5 worm cellular contexts compared by ENCODE assay signal in genomic region chrX:1454385-1454784, ce11.
TF ChIP-seq lines count a peak whose summit lies in the region.

No protein-coding gene starts in this region.

TF ChIP-seq in whole organism, L1 larva, 84 proteins besides CTCF, POLR2A, EP300 and RAD21 (continues in another document):
- TF ChIP-seq unc-30 (tag; optimal IDR thresholded peaks at IDR 0.05; lab: Kevin White, UChicago) (no peak), ceh-63 (GFP tag; optimal IDR thresholded peaks at IDR 0.05; lab: Kevin White, UChicago) (no peak), lsy-2 (tag; optimal IDR thresholded peaks at IDR 0.05; lab: Kevin White, UChicago) (peak; percentile 77 to 84), unc-98 (GFP tag; IDR thresholded peaks at IDR 0.05; lab: Robert Waterston, UW) (peak; percentile 14; the same call in 1 of the 2 replicates), fkh-10 (GFP tag; optimal IDR thresholded peaks at IDR 0.05; lab: Kevin White, UChicago) (peak; percentile 67), ces-1 (GFP tag; optimal IDR thresholded peaks at IDR 0.05; lab: Kevin White, UChicago) (no peak), nhr-28 (tag; optimal IDR thresholded peaks at IDR 0.05; lab: Kevin White, UChicago) (no peak), C16A3.4 (tag; optimal IDR thresholded peaks at IDR 0.05; lab: Kevin White, UChicago) (peak; percentile 85), swsn-7 (tag; optimal IDR thresholded peaks at IDR 0.05; lab: Kevin White, UChicago) (peak; percentile 87), nhr-77 (tag; optimal IDR thresholded peaks at IDR 0.05; lab: Kevin White, UChicago) (peak; percentile 67), pax-3 (tag; optimal IDR thresholded peaks at IDR 0.05; lab: Kevin White, UChicago) (peak; percentile 78), dpl-1 (GFP tag; optimal IDR thresholded peaks at IDR 0.05; lab: Kevin White, UChicago) (peak in 2 of 3 experiments; percentile 42 to 48), lin-39 (tag; optimal IDR thresholded peaks at IDR 0.05; lab: Kevin White, UChicago) (peak; percentile 2), pag-3 (tag; optimal IDR thresholded peaks at IDR 0.05; lab: Kevin White, UChicago; ENCODE audit: borderline replicate concordance, insufficient read depth) (no peak), zag-1 (tag; optimal IDR thresholded peaks at IDR 0.05; lab: Kevin White, UChicago) (peak; percentile 17), ceh-90 (tag; optimal IDR thresholded peaks at IDR 0.05; lab: Kevin White, UChicago) (no peak), ceh-82 (tag; optimal IDR thresholded peaks at IDR 0.05; lab: Kevin White, UChicago) (peak; percentile 91 to 94 (median 93)), fkh-8 (tag; optimal IDR thresholded peaks at IDR 0.05; lab: Kevin White, UChicago) (peak; percentile 96)

TF ChIP-seq in whole organism, L3 larva, 47 proteins besides CTCF, POLR2A, EP300 and RAD21 (continues in another document):
- TF ChIP-seq egl-27 (tag; optimal IDR thresholded peaks at IDR 0.05; lab: Kevin White, UChicago) (peak; percentile 90), nhr-12 (tag; optimal IDR thresholded peaks at IDR 0.05; lab: Kevin White, UChicago) (no peak), lin-39 (tag; optimal IDR thresholded peaks at IDR 0.05; lab: Kevin White, UChicago) (peak; percentile 93), ceh-9 (tag; optimal IDR thresholded peaks at IDR 0.05; lab: Kevin White, UChicago) (no peak), mml-1 (tag; optimal IDR thresholded peaks at IDR 0.05; lab: Kevin White, UChicago) (no peak), unc-62 (GFP tag; optimal IDR thresholded peaks at IDR 0.05; lab: Kevin White, UChicago) (peak; percentile 64), jun-1 (tag; optimal IDR thresholded peaks at IDR 0.05; lab: Kevin White, UChicago) (peak; percentile 99), hmg-11 (tag; optimal IDR thresholded peaks at IDR 0.05; lab: Kevin White, UChicago) (peak; percentile 94), nhr-76 (tag; optimal IDR thresholded peaks at IDR 0.05; lab: Kevin White, UChicago) (no peak), aly-2 (tag; optimal IDR thresholded peaks at IDR 0.05; lab: Kevin White, UChicago) (no peak), nhr-11 (tag; optimal IDR thresholded peaks at IDR 0.05; lab: Kevin White, UChicago) (peak; percentile 84), nhr-28 (tag; optimal IDR thresholded peaks at IDR 0.05; lab: Kevin White, UChicago) (no peak), ama-1 (optimal IDR thresholded peaks at IDR 0.05; lab: Kevin White, UChicago) (peak; percentile 77), nhr-77 (tag; optimal IDR thresholded peaks at IDR 0.05; lab: Kevin White, UChicago) (peak; percentile 25), sea-2 (GFP tag; optimal IDR thresholded peaks at IDR 0.05; lab: Kevin White, UChicago) (peak; percentile 86), nhr-237 (tag; optimal IDR thresholded peaks at IDR 0.05; lab: Kevin White, UChicago) (no peak), elt-1 (tag; optimal IDR thresholded peaks at IDR 0.05; lab: Kevin White, UChicago) (peak; percentile 6), ceh-28 (tag; optimal IDR thresholded peaks at IDR 0.05; lab: Kevin White, UChicago) (peak; percentile 82), nhr-67 (tag; optimal IDR thresholded peaks at IDR 0.05; lab: Kevin White, UChicago) (no peak)

TF ChIP-seq in whole organism, early embryonic, 17 proteins besides CTCF, POLR2A, EP300 and RAD21:
- TF ChIP-seq tra-4 (tag; optimal IDR thresholded peaks at IDR 0.05; lab: Kevin White, UChicago) (no peak), hnd-1 (tag; optimal IDR thresholded peaks at IDR 0.05; lab: Kevin White, UChicago) (no peak), scrt-1 (GFP tag; IDR thresholded peaks at IDR 0.05; lab: Robert Waterston, UW) (peak; percentile 67; the same call in 1 of the 2 replicates), ets-7 (tag; optimal IDR thresholded peaks at IDR 0.05; lab: Kevin White, UChicago) (no peak), hmg-4 (GFP tag; optimal IDR thresholded peaks at IDR 0.05; lab: Kevin White, UChicago) (peak; percentile 79)

TF ChIP-seq in whole organism, midembryonic, 9 proteins besides CTCF, POLR2A, EP300 and RAD21:
- 0 out of 2 replicates have a peak, but pooled peaks have one; percentile 10 for TF ChIP-seq T22C8.4 (GFP tag; IDR thresholded peaks at IDR 0.05; lab: Robert Waterston, UW)
- TF ChIP-seq ztf-29 (GFP tag; IDR thresholded peaks at IDR 0.05; lab: Robert Waterston, UW) = no peak
- TF ChIP-seq tab-1 (GFP tag; IDR thresholded peaks at IDR 0.05; lab: Robert Waterston, UW) = no peak
- TF ChIP-seq ref-1 (GFP tag; conservative IDR thresholded peaks at IDR 0.05; lab: Robert Waterston, UW) = no peak
- TF ChIP-seq cog-1 (tag; optimal IDR thresholded peaks at IDR 0.05; lab: Kevin White, UChicago) = peak; percentile 90
- no peak for TF ChIP-seq klf-2 (GFP tag; conservative IDR thresholded peaks at IDR 0.05; lab: Robert Waterston, UW)
- no peak for TF ChIP-seq med-1 (GFP tag; optimal IDR thresholded peaks at IDR 0.05; lab: Kevin White, UChicago; ENCODE audit: insufficient read depth)
- peak; percentile 45 for TF ChIP-seq flt-1 (GFP tag; IDR thresholded peaks at IDR 0.05; lab: Robert Waterston, UW)
- TF ChIP-seq ztf-23 (GFP tag; IDR thresholded peaks at IDR 0.05; lab: Robert Waterston, UW) = peak; percentile 64; the same call in 1 of the 2 replicates

TF ChIP-seq in whole organism, young adult, 124 proteins besides CTCF, POLR2A, EP300 and RAD21 (continues in another document):
- TF ChIP-seq F39B2.1 (GFP tag; IDR thresholded peaks at IDR 0.05; lab: Robert Waterston, UW) (no peak), chd-7 (tag; optimal IDR thresholded peaks at IDR 0.05; lab: Kevin White, UChicago) (peak; percentile 86), B0035.1 (tag; optimal IDR thresholded peaks at IDR 0.05; lab: Kevin White, UChicago) (peak; percentile 3), attf-5 (GFP tag; optimal IDR thresholded peaks at IDR 0.05; lab: Kevin White, UChicago) (peak; percentile 93), C06A6.2 (GFP tag; conservative IDR thresholded peaks at IDR 0.05; lab: Robert Waterston, UW) (peak; percentile 81), dpff-1 (tag; optimal IDR thresholded peaks at IDR 0.05; lab: Kevin White, UChicago) (no peak), unc-62 (GFP tag; optimal IDR thresholded peaks at IDR 0.05; lab: Kevin White, UChicago) (peak; percentile 78), F23B12.7 (tag; optimal IDR thresholded peaks at IDR 0.05; lab: Kevin White, UChicago; ENCODE audit: insufficient read depth) (peak; percentile 33), nfyb-1 (GFP tag; IDR thresholded peaks at IDR 0.05; lab: Robert Waterston, UW) (peak; percentile 91), ekl-4 (GFP tag; IDR thresholded peaks at IDR 0.05; lab: Robert Waterston, UW) (peak; percentile 72; the same call in 1 of the 2 replicates), pha-4 (tag; optimal IDR thresholded peaks at IDR 0.05; lab: Kevin White, UChicago) (peak; percentile 55), let-607 (tag; optimal IDR thresholded peaks at IDR 0.05; lab: Kevin White, UChicago) (peak; percentile 62 to 80), nhr-80 (tag; optimal IDR thresholded peaks at IDR 0.05; lab: Kevin White, UChicago) (peak; percentile 86), lin-54 (GFP tag; optimal IDR thresholded peaks at IDR 0.05; lab: Kevin White, UChicago) (peak; percentile 34), ZK185.1 (tag; optimal IDR thresholded peaks at IDR 0.05; lab: Kevin White, UChicago; ENCODE audit: poor library complexity, severe bottlenecking) (peak; percentile 59), xnd-1 (tag; optimal IDR thresholded peaks at IDR 0.05; lab: Kevin White, UChicago) (no peak), cebp-2 (GFP tag; IDR thresholded peaks at IDR 0.05; lab: Robert Waterston, UW) (0 out of 2 replicates have a peak, but pooled peaks have one; percentile 47), ceh-58 (GFP tag; IDR thresholded peaks at IDR 0.05; lab: Robert Waterston, UW) (no peak), F52B5.7 (tag; optimal IDR thresholded peaks at IDR 0.05; lab: Kevin White, UChicago) (peak; percentile 67), lin-40 (tag; optimal IDR thresholded peaks at IDR 0.05; lab: Kevin White, UChicago) (peak; percentile 89), lsy-27 (tag; optimal IDR thresholded peaks at IDR 0.05; lab: Kevin White, UChicago; ENCODE audit: borderline replicate concordance, insufficient read depth) (no peak), ztf-22 (GFP tag; optimal IDR thresholded peaks at IDR 0.05; lab: Kevin White, UChicago) (peak; percentile 72), zim-3 (tag; optimal IDR thresholded peaks at IDR 0.05; lab: Kevin White, UChicago) (no peak), B0019.2 (GFP tag; conservative IDR thresholded peaks at IDR 0.05; lab: Robert Waterston, UW) (no peak), snpc-1.1 (tag; optimal IDR thresholded peaks at IDR 0.05; lab: Kevin White, UChicago; ENCODE audit: insufficient read depth) (no peak), mcd-1 (GFP tag; IDR thresholded peaks at IDR 0.05; lab: Robert Waterston, UW) (peak; percentile 77), ets-4 (GFP tag; optimal IDR thresholded peaks at IDR 0.05; lab: Kevin White, UChicago) (peak; percentile 91), ceh-100 (GFP tag; IDR thresholded peaks at IDR 0.05; lab: Robert Waterston, UW) (no peak), egl-44 (GFP tag; IDR thresholded peaks at IDR 0.05; lab: Robert Waterston, UW) (peak; percentile 86), nhr-90 (tag; optimal IDR thresholded peaks at IDR 0.05; lab: Kevin White, UChicago) (peak; percentile 83), F49E8.2 (tag; optimal IDR thresholded peaks at IDR 0.05; lab: Kevin White, UChicago; ENCODE audit: insufficient read depth) (no peak), sea-2 (GFP tag; IDR thresholded peaks at IDR 0.05; lab: Robert Waterston, UW) (no peak), D2030.7 (GFP tag; IDR thresholded peaks at IDR 0.05; lab: Robert Waterston, UW) (no peak), F10E7.11 (tag; optimal IDR thresholded peaks at IDR 0.05; lab: Kevin White, UChicago) (peak; percentile 26), rcor-1 (GFP tag; IDR thresholded peaks at IDR 0.05; lab: Robert Waterston, UW) (peak; percentile 25; the same call in 1 of the 2 replicates), gei-17 (GFP tag; optimal IDR thresholded peaks at IDR 0.05; lab: Kevin White, UChicago) (peak; percentile 84), let-526 (GFP tag; IDR thresholded peaks at IDR 0.05; lab: Robert Waterston, UW) (peak; percentile 81), hmg-20 (GFP tag; IDR thresholded peaks at IDR 0.05; lab: Robert Waterston, UW) (no peak), Y79H2A.3 (GFP tag; conservative IDR thresholded peaks at IDR 0.05; lab: Robert Waterston, UW) (no peak), ztf-18 (tag; optimal IDR thresholded peaks at IDR 0.05; lab: Kevin White, UChicago) (peak; percentile 42), F33H1.4 (GFP tag; IDR thresholded peaks at IDR 0.05; lab: Robert Waterston, UW) (0 out of 2 replicates have a peak, but pooled peaks have one; percentile 12), dox-1 (GFP tag; IDR thresholded peaks at IDR 0.05; lab: Robert Waterston, UW) (peak; percentile 93), F37B4.10 (GFP tag; IDR thresholded peaks at IDR 0.05; lab: Robert Waterston, UW) (0 out of 2 replicates have a peak, but pooled peaks have one; percentile 48), lir-1 (GFP tag; conservative IDR thresholded peaks at IDR 0.05; lab: Robert Waterston, UW) (peak; percentile 50), ztf-28 (GFP tag; IDR thresholded peaks at IDR 0.05; lab: Robert Waterston, UW) (no peak)

Comparison
In these comparisons a context has a peak if more than half of its experiments do, and no peak if none do; other contexts are left out.
1. Of the 8 proteins assayed by ChIP-seq in both whole organism, young adult and whole organism, L1 larva: peak only in whole organism, young adult: unc-62; only in whole organism, L1 larva: dpl-1 and efl-1; in both: nhr-90; in neither: 2; mixed calls (peak in some experiments, not most) for 2.